Worm (Caenorhabditis elegans): Measurements from ENCODE around the gene inf-1.

ce11 chrIII:6969090-6969489, 39.2 kb downstream of the inf-1 start, which contains the start of gene F31E3.12:
- TF ChIP-seq elt-3 (tag; optimal IDR thresholded peaks at IDR 0.05) (no peak), unc-39 (tag; optimal IDR thresholded peaks at IDR 0.05) (no peak), nhr-237 (tag; optimal IDR thresholded peaks at IDR 0.05) (no peak), snpc-4 (tag; optimal IDR thresholded peaks at IDR 0.05) (no peak), lsy-2 (tag; optimal IDR thresholded peaks at IDR 0.05) (no peak), unc-120 (tag; optimal IDR thresholded peaks at IDR 0.05; ENCODE audit: poor library complexity, severe bottlenecking) (no peak)
